Worm (Caenorhabditis elegans) whole organism, late embryonic: ENCODE measurements around the gene nlp-43.

ENCODE experiments used
- K02D7.2 ChIP-seq: sonication (generic microtip); optimal IDR thresholded peaks from 2 replicates; lab custom pipeline; 2017; ENCODE audit warnings: mild to moderate bottlenecking, missing genetic modification characterization, missing compliant biosample characterization
- Y22D7AL.16 ChIP-seq: sonication (generic microtip); optimal IDR thresholded peaks from 2 replicates; lab custom pipeline; 2016; ENCODE audit warnings: missing genetic modification characterization, missing compliant biosample characterization
- ceh-18 ChIP-seq: sonication (generic microtip); optimal IDR thresholded peaks from 2 replicates; lab custom pipeline; 2016; ENCODE audit warnings: missing genetic modification characterization, missing compliant biosample characterization
- ceh-19 ChIP-seq: fragments of 200-800 bp; sonication (Bioruptor generic); optimal IDR thresholded peaks from 2 replicates; lab custom pipeline; 2018; ENCODE audit warnings: mild to moderate bottlenecking, missing genetic modification characterization, missing compliant biosample characterization
- ceh-9 ChIP-seq: sonication (generic microtip); optimal IDR thresholded peaks from 2 replicates; lab custom pipeline; 2016; ENCODE audit warnings: mild to moderate bottlenecking, missing genetic modification characterization, inconsistent platforms, missing compliant biosample characterization
- fkh-10 ChIP-seq: fragments of 150-350 bp; optimal IDR thresholded peaks from 2 replicates; lab custom pipeline; 2014; ENCODE audit warnings: missing biosample characterization, missing genetic modification reagents, missing genetic modification characterization
- hlh-13 ChIP-seq: fragments of 200-800 bp; sonication (Bioruptor generic); optimal IDR thresholded peaks from 2 replicates; lab custom pipeline; 2018; ENCODE audit warnings: mild to moderate bottlenecking, missing genetic modification characterization, missing compliant biosample characterization
- hlh-8 ChIP-seq: sonication (generic microtip); optimal IDR thresholded peaks from 2 replicates; lab custom pipeline; 2016; ENCODE audit warnings: missing genotype, missing genetic modification characterization, missing compliant biosample characterization
- mec-3 ChIP-seq: sonication (generic microtip); optimal IDR thresholded peaks from 2 replicates; lab custom pipeline; 2016; ENCODE audit warnings: borderline replicate concordance, missing genetic modification characterization, missing compliant biosample characterization
- pha-4 ChIP-seq: fragments of 150-350 bp; optimal IDR thresholded peaks from 2 replicates; lab custom pipeline; 2018; ENCODE audit warnings: missing biosample characterization, missing genetic modification reagents, missing genetic modification characterization
- pqm-1 ChIP-seq: sonication (generic microtip); optimal IDR thresholded peaks from 2 replicates; lab custom pipeline; 2016; ENCODE audit warnings: missing genetic modification characterization, missing compliant biosample characterization
- tbx-2 ChIP-seq: sonication (generic microtip); optimal IDR thresholded peaks from 2 replicates; lab custom pipeline; 2016; ENCODE audit warnings: missing genetic modification characterization, missing compliant biosample characterization
- unc-3 ChIP-seq, 2 experiments: fragments of 200-800 bp in 1 of 2; sonication (Bioruptor generic) in 1 of 2; sonication (generic microtip) in 1 of 2; conservative IDR thresholded peaks in 1 of 2; optimal IDR thresholded peaks in 1 of 2; 2 replicates each; pipeline versions ENCODE4 v1.3.6 to Lab custom; 2016 to 2022; ENCODE audit warnings: missing compliant biosample characterization in 2 of 2, missing genetic modification characterization in 2 of 2, missing genetic modification reagents in 1 of 2

DNA sequence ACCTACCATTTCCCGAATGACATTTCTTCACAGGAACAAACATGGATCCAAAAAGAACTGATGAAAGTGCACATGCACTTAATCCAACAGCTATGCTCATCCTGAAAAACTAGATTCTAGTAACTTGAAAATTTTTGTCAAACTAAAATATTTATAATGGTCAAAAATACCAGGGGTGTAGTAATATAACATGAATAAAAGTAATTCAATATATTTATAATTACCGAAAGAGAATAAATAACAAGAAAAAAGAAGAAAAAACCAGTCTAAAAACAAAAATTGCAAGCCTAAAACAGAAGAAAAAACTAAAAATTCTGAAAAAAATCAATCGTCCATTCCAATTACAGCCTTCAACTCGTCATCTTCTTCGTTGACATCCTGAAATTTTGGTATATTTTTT lies 37.6 kb upstream of the nlp-43 start, which contains the start of gene R144.6:
- TF ChIP-seq pqm-1 (tag; lab: Kevin White, UChicago): no peak
- TF ChIP-seq tbx-2: no peak
- no peak for TF ChIP-seq ceh-19 (GFP tag; lab: Kevin White, UChicago)
- no peak for TF ChIP-seq K02D7.2 (tag; lab: Kevin White, UChicago)
- TF ChIP-seq ceh-9: no peak
- TF ChIP-seq fkh-10 (GFP tag; lab: Kevin White, UChicago): no peak
- no peak for TF ChIP-seq unc-3 (GFP tag; conservative IDR thresholded peaks at IDR 0.05; lab: Robert Waterston, UW)
- no peak for TF ChIP-seq unc-3 (tag; optimal IDR thresholded peaks at IDR 0.05; lab: Kevin White, UChicago)
- no peak for TF ChIP-seq hlh-8 (tag; lab: Kevin White, UChicago)
- no peak for TF ChIP-seq pha-4 (tag; lab: Kevin White, UChicago)
- no peak for TF ChIP-seq mec-3
- no peak for TF ChIP-seq Y22D7AL.16
- no peak for TF ChIP-seq hlh-13
- no peak for TF ChIP-seq ceh-18 (tag; lab: Kevin White, UChicago)
